Worm (Caenorhabditis elegans): Measurements from ENCODE around the gene ins-11.
A peak's percentile ranks its signal among the peaks of the same experiment; 100 is the strongest.

The ins-11 gene

ce11 chrII:5556431-5556830 lies at the start of gene ins-11:
ins-11 (plus strand) TSS chrII:5556731.
- TF ChIP-seq hmg-11 (tag; optimal IDR thresholded peaks at IDR 0.05) (no peak), snpc-4 (tag; optimal IDR thresholded peaks at IDR 0.05) (no peak), pha-4 (tag; optimal IDR thresholded peaks at IDR 0.05) (no peak), ztf-11 (tag; optimal IDR thresholded peaks at IDR 0.05) (no peak), aly-2 (tag; optimal IDR thresholded peaks at IDR 0.05) (no peak), nhr-67 (tag; optimal IDR thresholded peaks at IDR 0.05) (no peak), unc-62 (GFP tag; optimal IDR thresholded peaks at IDR 0.05) (no peak), lin-15B (tag; optimal IDR thresholded peaks at IDR 0.05) (no peak), nhr-28 (tag; optimal IDR thresholded peaks at IDR 0.05) (no peak), nhr-76 (tag; optimal IDR thresholded peaks at IDR 0.05) (no peak), pqm-1 (tag; optimal IDR thresholded peaks at IDR 0.05) (no peak), nhr-25 (tag; optimal IDR thresholded peaks at IDR 0.05) (no peak), lin-39 (tag; optimal IDR thresholded peaks at IDR 0.05) (no peak), jun-1 (tag; optimal IDR thresholded peaks at IDR 0.05) (no peak), ceh-16 (tag; optimal IDR thresholded peaks at IDR 0.05) (no peak), skn-1 (tag; optimal IDR thresholded peaks at IDR 0.05) (no peak)

DNA sequence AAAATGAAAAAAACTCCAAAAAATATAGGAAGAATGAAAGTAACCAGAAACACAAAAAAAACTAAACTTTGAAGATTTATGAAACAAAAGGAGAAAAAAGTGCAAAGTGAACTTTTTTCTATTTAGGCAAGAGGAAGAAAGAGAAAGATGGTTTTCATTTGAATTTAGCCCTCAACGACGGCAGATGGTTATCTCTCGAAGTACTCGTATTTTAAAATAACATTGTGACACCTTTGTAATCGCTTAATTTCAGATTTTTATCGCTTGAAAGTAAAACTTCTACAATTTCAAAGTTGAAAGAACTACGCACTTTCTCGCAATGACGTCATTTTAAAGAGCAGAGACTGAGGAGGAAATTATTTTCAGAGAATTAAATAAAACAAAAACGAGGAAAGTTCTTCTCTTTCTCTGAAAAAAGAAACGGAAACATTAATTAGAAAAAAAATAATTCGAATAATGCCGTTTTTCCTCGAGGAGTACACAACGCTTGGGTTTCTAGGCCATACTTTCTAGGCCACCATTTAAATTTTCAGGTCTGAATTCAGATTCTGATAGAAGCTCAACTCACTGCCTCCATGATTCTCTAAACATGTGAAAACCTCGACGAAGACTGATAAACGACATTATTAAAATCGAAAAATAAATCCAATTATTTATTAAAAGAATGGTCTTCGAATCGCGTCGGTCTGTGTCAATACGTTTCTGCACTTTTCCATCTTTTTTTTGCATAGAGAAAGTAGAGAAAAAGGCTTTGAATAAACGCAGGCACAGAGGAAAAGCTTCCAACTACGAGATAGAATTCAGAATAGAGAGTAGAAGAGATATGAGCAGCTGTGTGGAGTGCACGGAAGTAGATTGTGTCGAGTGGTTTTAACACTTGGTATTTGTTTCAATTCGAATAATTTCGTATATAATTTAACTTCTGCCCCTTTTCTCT lies 44.8 kb upstream of the ins-11 start:
- TF ChIP-seq sea-2 (GFP tag; optimal IDR thresholded peaks at IDR 0.05) (no peak), elt-1 (tag; optimal IDR thresholded peaks at IDR 0.05) (peak; percentile 63), hmg-11 (tag; optimal IDR thresholded peaks at IDR 0.05) (no peak), jun-1 (tag; optimal IDR thresholded peaks at IDR 0.05) (no peak), nhr-77 (tag; optimal IDR thresholded peaks at IDR 0.05) (no peak), pha-4 (tag; optimal IDR thresholded peaks at IDR 0.05) (peak; percentile 38), lin-15B (tag; optimal IDR thresholded peaks at IDR 0.05) (peak; percentile 2), ZK546.5 (tag; optimal IDR thresholded peaks at IDR 0.05) (no peak), nhr-25 (tag; optimal IDR thresholded peaks at IDR 0.05) (peak; percentile 39), nfya-1 (tag; optimal IDR thresholded peaks at IDR 0.05; ENCODE audit: insufficient read depth) (peak; percentile 64)

DNA sequence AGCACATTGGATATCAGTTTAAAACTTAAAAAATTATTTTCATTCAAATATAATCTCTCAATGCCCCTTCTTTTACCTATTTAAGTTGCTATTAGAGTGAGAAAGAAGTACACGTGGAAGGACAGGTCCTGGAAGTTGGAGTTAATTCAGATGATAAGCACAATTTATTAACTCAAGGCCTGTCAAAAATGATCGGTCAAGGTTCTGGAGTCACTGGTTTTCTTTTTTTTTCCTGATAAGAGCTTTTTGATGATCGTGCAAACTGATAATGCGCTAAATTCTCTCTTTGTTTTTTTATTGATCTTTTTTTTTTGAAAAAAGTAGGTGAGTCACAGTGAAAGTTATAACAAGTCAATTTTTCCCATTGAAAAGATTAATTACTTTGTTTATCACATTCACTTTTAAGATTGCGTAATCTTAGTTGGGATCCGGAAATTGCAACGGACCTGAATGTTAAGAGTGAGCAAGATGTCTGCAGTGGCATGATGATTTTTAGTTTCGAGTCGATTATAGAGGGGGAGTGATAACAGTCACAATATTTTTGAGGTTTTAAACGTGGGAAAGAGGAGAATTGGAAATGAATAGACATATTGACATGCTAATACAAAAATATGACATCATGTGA lies 43.9 kb upstream of the ins-11 start:
- TF ChIP-seq pqm-1 (tag; optimal IDR thresholded peaks at IDR 0.05) (peak; percentile 68), lsy-12 (tag; optimal IDR thresholded peaks at IDR 0.05) (no peak), unc-39 (tag; optimal IDR thresholded peaks at IDR 0.05) (no peak), elt-2 (tag; optimal IDR thresholded peaks at IDR 0.05) (peak; percentile 100), zag-1 (tag; optimal IDR thresholded peaks at IDR 0.05) (no peak)

- TF ChIP-seq daf-12 (tag; optimal IDR thresholded peaks at IDR 0.05) (no peak), elt-2 (tag; optimal IDR thresholded peaks at IDR 0.05) (peak; percentile 64), egl-5 (tag; optimal IDR thresholded peaks at IDR 0.05) (no peak), pqm-1 (tag; optimal IDR thresholded peaks at IDR 0.05) (peak; percentile 38), fos-1 (tag; optimal IDR thresholded peaks at IDR 0.05) (no peak), fkh-2 (tag; optimal IDR thresholded peaks at IDR 0.05) (no peak), nhr-43 (tag; optimal IDR thresholded peaks at IDR 0.05; ENCODE audit: poor library complexity, severe bottlenecking) (no peak)
Observed at ce11 chrII:5514846-5515245, 41.7 kb upstream of the ins-11 start, which contains the start of gene sahd-1. sahd-1 (minus strand) TSS chrII:5514945.

ce11 chrII:5515542-5515941 lies 41.0 kb upstream of the ins-11 start, which contains the start of gene ZK177.3:
ZK177.3 (plus strand) TSS chrII:5515842.
- TF ChIP-seq elt-2 (tag; optimal IDR thresholded peaks at IDR 0.05) = peak; percentile 65
- TF ChIP-seq aly-2 (tag; optimal IDR thresholded peaks at IDR 0.05) = no peak

DNA sequence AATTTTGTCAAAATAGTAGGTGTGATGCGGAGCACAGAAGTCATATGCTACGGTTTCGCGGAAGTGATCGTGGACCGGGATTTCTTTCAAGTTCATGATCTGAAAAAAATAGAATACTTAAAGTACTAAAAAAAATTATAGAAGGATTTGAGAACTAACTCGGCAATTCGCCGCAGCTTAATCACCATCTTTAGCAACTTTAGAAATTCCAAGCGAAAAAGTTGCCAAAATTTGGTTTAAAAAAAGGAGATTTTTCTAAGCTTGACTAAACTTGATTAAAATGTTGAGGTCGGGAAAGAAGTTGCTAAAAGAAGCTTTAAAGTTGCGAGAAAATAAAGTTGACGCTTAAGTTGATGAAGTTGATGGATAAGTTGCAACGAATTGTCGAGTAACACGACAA lies 38.9 kb upstream of the ins-11 start, which contains the start of gene ZK177.9:
Gene ZK177.9 (minus strand): TSS at position 101 of the 400 bp plus-strand sequence.
- TF ChIP-seq ceh-82 (tag; optimal IDR thresholded peaks at IDR 0.05) = no peak
- no peak for TF ChIP-seq eor-1 (tag; optimal IDR thresholded peaks at IDR 0.05)
- no peak for TF ChIP-seq fkh-10 (GFP tag; optimal IDR thresholded peaks at IDR 0.05)
- no peak for TF ChIP-seq zag-1 (tag; optimal IDR thresholded peaks at IDR 0.05)
- no peak for TF ChIP-seq lin-39 (tag; optimal IDR thresholded peaks at IDR 0.05)
- TF ChIP-seq elt-2 (tag; optimal IDR thresholded peaks at IDR 0.05) = no peak
- no peak for TF ChIP-seq elt-3 (tag; optimal IDR thresholded peaks at IDR 0.05)
- TF ChIP-seq nhr-23 (tag; optimal IDR thresholded peaks at IDR 0.05) = no peak
- TF ChIP-seq R02D3.7 (tag; optimal IDR thresholded peaks at IDR 0.05) = no peak
- no peak for TF ChIP-seq aly-2 (tag; optimal IDR thresholded peaks at IDR 0.05)
